Fruit fly (Drosophila melanogaster) whole organism, wandering third instar larva: ENCODE data around the gene CG32755.

Experiments
- Abd-B ChIP-seq: fragments of >200 bp; optimal IDR thresholded peaks from 2 replicates; lab custom pipeline; 2017; ENCODE audit warnings: missing biosample characterization, missing genetic modification characterization
- CG32264 ChIP-seq: fragments of 200-800 bp; sonication (Bioruptor generic); optimal IDR thresholded peaks from 2 replicates; lab custom pipeline; 2016; ENCODE audit warnings: missing biosample characterization, missing genetic modification characterization
- CG9705 ChIP-seq: fragments of 200-800 bp; sonication (Bioruptor generic); optimal IDR thresholded peaks from 2 replicates; lab custom pipeline; 2018; ENCODE audit warnings: missing biosample characterization, mild to moderate bottlenecking, missing genetic modification characterization
- CrebA ChIP-seq: fragments of 200-800 bp; sonication (Bioruptor generic); optimal IDR thresholded peaks from 2 replicates; lab custom pipeline; 2016; ENCODE audit warnings: missing biosample characterization, mild to moderate bottlenecking, missing genetic modification characterization, borderline replicate concordance
- Dfd ChIP-seq: fragments of >200 bp; optimal IDR thresholded peaks from 2 replicates; lab custom pipeline; 2017; ENCODE audit warnings: missing biosample characterization, missing genetic modification characterization
- Dif ChIP-seq: fragments of 200-275, 200-300 bp; sonication (Bioruptor generic); optimal IDR thresholded peaks from 2 replicates; lab custom pipeline; 2018; ENCODE audit warnings: missing biosample characterization, missing genetic modification characterization; ENCODE audit not compliant: partially characterized antibody
- GATAd ChIP-seq: sonication (Bioruptor generic); optimal IDR thresholded peaks from 2 replicates; lab custom pipeline; 2016; ENCODE audit warnings: missing biosample characterization, missing genetic modification characterization
- HLH106 ChIP-seq: fragments of 200-800 bp; optimal IDR thresholded peaks from 3 replicates; lab custom pipeline; 2019; ENCODE audit warnings: missing biosample characterization, mild to moderate bottlenecking, missing genetic modification characterization, moderate library complexity
- Hnf4 ChIP-seq: fragments of 200-800 bp; sonication (Bioruptor generic); optimal IDR thresholded peaks from 2 replicates; lab custom pipeline; 2016; ENCODE audit warnings: missing biosample characterization, mild to moderate bottlenecking, missing genetic modification characterization
- Hr78 ChIP-seq: fragments of >200 bp; optimal IDR thresholded peaks from 2 replicates; lab custom pipeline; 2017; ENCODE audit warnings: missing biosample characterization, missing genetic modification characterization
- Jra ChIP-seq: sonication (Bioruptor generic); optimal IDR thresholded peaks from 2 replicates; lab custom pipeline; 2016; ENCODE audit warnings: missing biosample characterization, missing genetic modification characterization
- Mio ChIP-seq: sonication (Bioruptor generic); optimal IDR thresholded peaks from 2 replicates; lab custom pipeline; 2016; ENCODE audit warnings: missing biosample characterization, missing genetic modification characterization
- Myc ChIP-seq: fragments of >200 bp; optimal IDR thresholded peaks from 2 replicates; lab custom pipeline; 2017
- N ChIP-seq: fragments of >200 bp; optimal IDR thresholded peaks from 2 replicates; lab custom pipeline; 2018; ENCODE audit warnings: missing biosample characterization, missing external identifiers, missing genetic modification characterization
- Rel ChIP-seq, 2 experiments: fragments of 200-800 bp; sonication (Bioruptor generic) in 1 of 2; optimal IDR thresholded peaks; 2 replicates in 1 of 2; 3 replicates in 1 of 2; lab custom pipeline; 2016 to 2019; ENCODE audit warnings: mild to moderate bottlenecking in 2 of 2, missing biosample characterization in 2 of 2, missing genetic modification characterization in 2 of 2, moderate library complexity in 1 of 2
- Sp1 ChIP-seq: fragments of 200-800 bp; sonication (Bioruptor generic); optimal IDR thresholded peaks from 3 replicates; lab custom pipeline; 2019; ENCODE audit warnings: missing biosample characterization, mild to moderate bottlenecking, missing genetic modification characterization, moderate library complexity
- Vsx2 ChIP-seq: fragments of 200-300, 225-300 bp; sonication (Bioruptor generic); optimal IDR thresholded peaks from 2 replicates; lab custom pipeline; 2018; ENCODE audit warnings: missing biosample characterization, missing genetic modification characterization; ENCODE audit not compliant: partially characterized antibody
- br ChIP-seq: fragments of 200-800 bp; sonication (Bioruptor generic); optimal IDR thresholded peaks from 2 replicates; lab custom pipeline; 2016; ENCODE audit warnings: missing biosample characterization, missing genetic modification characterization
- brk ChIP-seq: fragments of 200-800 bp; sonication (Bioruptor generic); optimal IDR thresholded peaks from 2 replicates; lab custom pipeline; 2016; ENCODE audit warnings: missing biosample characterization, mild to moderate bottlenecking, missing genetic modification characterization
- dl ChIP-seq, 2 experiments: fragments of 175-275, 200-275 bp in 1 of 2; fragments of 200-275 bp in 1 of 2; sonication (Bioruptor generic); optimal IDR thresholded peaks; lab custom pipeline; 2018; ENCODE audit warnings: mild to moderate bottlenecking in 2 of 2, missing biosample characterization in 2 of 2, missing genetic modification characterization in 2 of 2, moderate library complexity in 2 of 2; ENCODE audit not compliant: partially characterized antibody in 2 of 2, insufficient read depth in 1 of 2
- dmrt93B ChIP-seq: fragments of 200-800 bp; sonication (Bioruptor generic); optimal IDR thresholded peaks from 2 replicates; lab custom pipeline; 2018; ENCODE audit warnings: missing biosample characterization, mild to moderate bottlenecking, missing genetic modification characterization
- dsf ChIP-seq: sonication (Bioruptor generic); optimal IDR thresholded peaks from 2 replicates; lab custom pipeline; 2016; ENCODE audit warnings: missing biosample characterization, missing genetic modification characterization, borderline replicate concordance
- ey ChIP-seq: fragments of 200-800 bp; sonication (Bioruptor generic); optimal IDR thresholded peaks from 2 replicates; lab custom pipeline; 2016; ENCODE audit warnings: missing biosample characterization, missing genetic modification characterization
- foxo ChIP-seq, 2 experiments: fragments of 200-800 bp; sonication (Bioruptor generic); optimal IDR thresholded peaks; 2 replicates in 1 of 2; 3 replicates in 1 of 2; lab custom pipeline; 2016 to 2017; ENCODE audit warnings: missing biosample characterization in 2 of 2, missing genetic modification characterization in 2 of 2
- fru ChIP-seq: fragments of 200-800 bp; sonication (Bioruptor generic); optimal IDR thresholded peaks from 3 replicates; lab custom pipeline; 2016; ENCODE audit warnings: missing biosample characterization, mild to moderate bottlenecking, missing genetic modification characterization
- h ChIP-seq: fragments of 200-800 bp; sonication (Bioruptor generic); optimal IDR thresholded peaks from 3 replicates; lab custom pipeline; 2016; ENCODE audit warnings: missing biosample characterization, mild to moderate bottlenecking, missing genetic modification characterization
- jim ChIP-seq: fragments of 175-275, 200-325 bp; sonication (Bioruptor generic); optimal IDR thresholded peaks from 2 replicates; lab custom pipeline; 2016; ENCODE audit warnings: missing biosample characterization, mild to moderate bottlenecking, missing genetic modification characterization
- lola ChIP-seq: fragments of >200 bp; optimal IDR thresholded peaks from 2 replicates; lab custom pipeline; 2017; ENCODE audit warnings: missing biosample characterization, missing genetic modification characterization
- pan ChIP-seq: fragments of >200 bp; optimal IDR thresholded peaks from 2 replicates; lab custom pipeline; 2017
- psq ChIP-seq: fragments of 200-800 bp; sonication (Bioruptor generic); optimal IDR thresholded peaks from 3 replicates; lab custom pipeline; 2017; ENCODE audit warnings: missing biosample characterization, mild to moderate bottlenecking, missing genetic modification characterization, moderate library complexity
- rgr ChIP-seq: fragments of 200-800 bp; sonication (Bioruptor generic); optimal IDR thresholded peaks from 3 replicates; lab custom pipeline; 2016; ENCODE audit warnings: missing biosample characterization, mild to moderate bottlenecking, missing genetic modification characterization
- sage ChIP-seq: fragments of 200-800 bp; sonication (Bioruptor generic); optimal IDR thresholded peaks from 2 replicates; lab custom pipeline; 2016; ENCODE audit warnings: missing biosample characterization, mild to moderate bottlenecking, missing genetic modification characterization
- sv ChIP-seq: fragments of 200-800 bp; sonication (Bioruptor generic); optimal IDR thresholded peaks from 3 replicates; lab custom pipeline; 2016; ENCODE audit warnings: missing biosample characterization, missing genetic modification characterization
- tai ChIP-seq: sonication (Bioruptor generic); optimal IDR thresholded peaks from 2 replicates; lab custom pipeline; 2016; ENCODE audit warnings: missing biosample characterization, missing genetic modification characterization
- woc ChIP-seq: sonication (Bioruptor generic); optimal IDR thresholded peaks from 2 replicates; lab custom pipeline; 2016; ENCODE audit warnings: missing biosample characterization, mild to moderate bottlenecking, missing genetic modification characterization

The CG32755 gene

DNA sequence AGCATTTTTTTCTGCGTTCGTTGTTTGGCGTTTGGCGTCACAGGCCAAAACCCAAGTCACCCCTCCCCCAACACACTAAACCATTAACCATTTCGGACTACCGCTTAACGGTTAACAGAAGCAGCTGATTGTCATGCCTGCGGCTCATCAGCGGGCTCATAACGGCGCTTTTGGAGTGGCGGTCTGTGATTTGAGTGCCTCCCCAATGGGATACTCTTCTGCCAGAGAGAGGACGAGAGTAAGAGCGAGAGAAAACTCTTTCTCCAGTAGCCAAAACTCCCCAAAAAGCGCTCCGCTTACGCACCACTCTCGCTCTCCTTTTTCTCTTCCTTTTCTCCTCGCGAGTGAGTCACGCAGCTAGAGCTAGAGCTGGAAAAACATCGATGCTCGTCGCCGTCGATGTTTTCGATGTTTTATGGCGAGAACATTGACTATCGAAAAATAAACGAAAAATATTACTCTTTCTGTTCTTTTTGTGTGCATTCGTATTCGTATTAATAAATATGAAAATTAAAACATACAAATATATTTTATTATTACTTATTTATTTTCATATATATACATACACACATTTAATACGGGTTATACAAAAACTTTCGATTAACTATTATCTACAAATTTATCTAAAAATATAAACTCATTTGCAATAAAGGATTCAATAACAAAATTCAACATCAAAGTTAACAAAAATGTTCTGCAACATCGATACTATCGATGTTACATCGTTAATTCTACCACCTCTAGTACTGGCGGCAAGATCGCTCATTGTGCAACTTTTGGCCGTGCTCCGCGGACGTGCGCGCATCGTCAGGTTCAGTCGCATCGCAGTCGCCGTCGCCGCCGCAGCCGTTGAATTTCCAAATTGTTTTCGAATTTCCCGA, 15.7 kb downstream of the CG32755 start, which contains the start of gene Grip (continued):
- TF ChIP-seq woc (GFP tag; lab: Kevin White, UChicago) (peak; percentile 38), tai (GFP tag; lab: Kevin White, UChicago) (no peak), jim (GFP tag; lab: Kevin White, UChicago) (no peak), N (GFP tag; lab: Kevin White, UChicago) (no peak), Vsx2 (GFP tag; lab: Kevin White, UChicago) (no peak), Dif (peak; percentile 10), dsf (GFP tag; lab: Kevin White, UChicago) (no peak), HLH106 (tag; lab: Kevin White, UChicago) (peak; percentile 26)

DNA sequence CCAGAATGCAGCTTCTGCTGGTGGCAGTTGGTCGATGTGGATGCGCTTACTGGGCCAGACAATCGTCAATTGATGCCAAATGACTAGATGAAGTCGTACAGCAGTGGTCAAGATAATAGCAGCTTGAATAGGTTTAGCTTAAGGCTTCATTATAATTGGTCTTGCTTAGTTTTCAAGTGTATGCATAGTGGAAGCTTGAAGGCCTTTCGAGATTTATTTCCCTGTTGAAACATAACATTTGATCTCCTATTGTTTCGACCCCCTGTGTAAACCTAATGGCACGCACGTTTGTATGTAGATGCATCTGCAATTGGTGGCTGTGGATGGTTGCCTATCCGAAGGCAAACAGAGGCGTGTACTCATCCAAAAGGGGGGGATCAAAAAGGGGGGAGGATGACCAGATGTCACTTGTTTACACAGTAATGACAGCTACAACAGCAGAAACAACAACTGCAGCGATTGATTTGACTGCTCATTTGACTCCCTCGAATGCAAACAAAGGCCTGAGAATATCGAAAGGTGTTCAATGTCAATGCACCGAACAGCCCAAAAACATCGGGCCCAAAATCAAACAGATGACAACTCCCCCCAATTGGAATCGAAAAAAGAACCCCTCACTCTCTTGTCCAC, 18.2 kb downstream of the CG32755 start:
- TF ChIP-seq Abd-B (GFP tag; lab: Kevin White, UChicago) = no peak
- no peak for TF ChIP-seq Myc (lab: Kevin White, UChicago)
- TF ChIP-seq Hr78 = no peak
- TF ChIP-seq fru = peak; percentile 26
- no peak for TF ChIP-seq woc (GFP tag; lab: Kevin White, UChicago)
- TF ChIP-seq Mio = no peak
- no peak for TF ChIP-seq dmrt93B (GFP tag; lab: Kevin White, UChicago)
- no peak for TF ChIP-seq brk
- no peak for TF ChIP-seq Hnf4 (GFP tag; lab: Kevin White, UChicago)
- TF ChIP-seq Jra (GFP tag; lab: Kevin White, UChicago) = no peak
- TF ChIP-seq br (GFP tag; lab: Kevin White, UChicago) = no peak
- TF ChIP-seq CG9705 (GFP tag; lab: Kevin White, UChicago) = no peak
- no peak for TF ChIP-seq pan (lab: Kevin White, UChicago)
- TF ChIP-seq psq (GFP tag; lab: Kevin White, UChicago) = no peak
- no peak for TF ChIP-seq CG32264
- no peak for TF ChIP-seq dl (GFP tag; optimal IDR thresholded peaks at IDR 0.05; lab: Kevin White, UChicago; ENCODE audit: insufficient read depth in 1 of 2, partially characterized antibody in 2 of 2)
- no peak for TF ChIP-seq Vsx2 (GFP tag; lab: Kevin White, UChicago)
- TF ChIP-seq GATAd (GFP tag; lab: Kevin White, UChicago) = no peak
- TF ChIP-seq foxo (GFP tag; optimal IDR thresholded peaks at IDR 0.05; lab: Kevin White, UChicago) = peak in 1 of 2 experiments; percentile 8
- peak; percentile 7 for TF ChIP-seq h
- TF ChIP-seq dsf (GFP tag; lab: Kevin White, UChicago) = no peak

DNA sequence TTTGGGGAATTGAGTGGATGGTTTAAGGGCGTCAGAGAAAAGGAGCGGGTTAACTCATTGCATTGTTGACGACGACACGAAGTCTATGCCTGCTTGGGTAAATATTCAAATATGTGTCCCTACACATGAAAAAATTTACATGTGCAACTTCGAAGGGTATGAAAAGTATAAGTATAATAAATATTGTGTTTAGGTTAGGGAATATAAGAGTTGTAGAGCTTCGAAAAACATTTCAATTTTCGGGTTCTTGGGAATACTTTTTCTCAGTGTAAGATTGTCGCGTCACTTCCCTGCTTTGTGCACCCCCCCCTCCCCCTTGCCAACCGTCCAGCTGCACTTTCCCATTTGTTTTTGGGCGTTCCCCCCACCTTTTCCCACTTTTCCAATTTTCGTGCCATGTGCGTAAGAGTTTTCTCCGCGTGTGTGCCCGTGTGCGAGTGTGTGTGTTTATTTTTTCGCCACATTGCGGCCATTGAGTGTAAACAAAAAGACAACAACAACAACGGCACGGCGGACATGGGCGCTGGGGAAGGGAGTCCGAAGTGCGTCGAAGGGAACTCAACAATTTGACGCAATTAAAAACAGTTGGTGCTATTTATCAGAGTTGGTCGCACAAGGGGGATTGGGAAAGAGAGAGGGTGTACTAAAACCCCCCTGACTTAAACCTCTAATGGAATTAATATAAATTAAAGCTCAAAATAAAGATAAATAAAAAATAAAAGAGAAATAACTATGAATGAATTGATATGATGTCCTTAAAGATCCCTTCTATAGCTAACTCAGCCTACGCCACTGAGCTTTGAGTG, 20.0 kb downstream of the CG32755 start:
- no peak for TF ChIP-seq tai (GFP tag; lab: Kevin White, UChicago)
- no peak for TF ChIP-seq rgr
- TF ChIP-seq sage (GFP tag; lab: Kevin White, UChicago) = no peak
- no peak for TF ChIP-seq Rel (GFP tag; optimal IDR thresholded peaks at IDR 0.05; lab: Kevin White, UChicago)
- no peak for TF ChIP-seq Rel (tag; optimal IDR thresholded peaks at IDR 0.05; lab: Kevin White, UChicago)
- peak; percentile 32 for TF ChIP-seq Sp1 (GFP tag; lab: Kevin White, UChicago)
- peak in 1 of 2 experiments; percentile 38 for TF ChIP-seq foxo (GFP tag; optimal IDR thresholded peaks at IDR 0.05; lab: Kevin White, UChicago)
- no peak for TF ChIP-seq jim (GFP tag; lab: Kevin White, UChicago)
- peak; percentile 44 for TF ChIP-seq HLH106 (tag; lab: Kevin White, UChicago)
- no peak for TF ChIP-seq CrebA (GFP tag; lab: Kevin White, UChicago)
- TF ChIP-seq psq (GFP tag; lab: Kevin White, UChicago) = peak; percentile 23
- TF ChIP-seq CG9705 (GFP tag; lab: Kevin White, UChicago) = no peak
- TF ChIP-seq sv (GFP tag; lab: Kevin White, UChicago) = peak; percentile 11
- TF ChIP-seq Abd-B (GFP tag; lab: Kevin White, UChicago) = no peak
- peak; percentile 23 for TF ChIP-seq h
- peak; percentile 25 for TF ChIP-seq fru
- TF ChIP-seq dl (GFP tag; optimal IDR thresholded peaks at IDR 0.05; lab: Kevin White, UChicago; ENCODE audit: insufficient read depth in 1 of 2, partially characterized antibody in 2 of 2) = no peak
- TF ChIP-seq dmrt93B (GFP tag; lab: Kevin White, UChicago) = no peak
- TF ChIP-seq CG32264 = no peak
- no peak for TF ChIP-seq ey
- TF ChIP-seq Dfd (GFP tag; lab: Kevin White, UChicago) = no peak
- TF ChIP-seq dsf (GFP tag; lab: Kevin White, UChicago) = no peak
- TF ChIP-seq woc (GFP tag; lab: Kevin White, UChicago) = no peak
- no peak for TF ChIP-seq Vsx2 (GFP tag; lab: Kevin White, UChicago)
- TF ChIP-seq lola (GFP tag; lab: Kevin White, UChicago) = no peak
- TF ChIP-seq, all 38 proteins: peak for 7
